Worm (Caenorhabditis elegans): ENCODE measurements around the gene W02D7.12.

Gene W02D7.12

ce11 chrV:8323545-8323944 is 12.2 kb downstream of the W02D7.12 start:
- no peak for TF ChIP-seq ztf-4 (tag; optimal IDR thresholded peaks at IDR 0.05)
- no peak for TF ChIP-seq ama-1 (optimal IDR thresholded peaks at IDR 0.05)
- TF ChIP-seq daf-12 (tag; optimal IDR thresholded peaks at IDR 0.05) = no peak
- no peak for TF ChIP-seq egl-27 (tag; optimal IDR thresholded peaks at IDR 0.05)

ce11 chrV:8325906-8326305 is 14.6 kb downstream of the W02D7.12 start:
- TF ChIP-seq fos-1 (tag; optimal IDR thresholded peaks at IDR 0.05) (no peak), eor-1 (tag; optimal IDR thresholded peaks at IDR 0.05) (no peak), sea-2 (GFP tag; optimal IDR thresholded peaks at IDR 0.05) (no peak), ceh-82 (tag; optimal IDR thresholded peaks at IDR 0.05) (no peak), ceh-28 (tag; optimal IDR thresholded peaks at IDR 0.05) (no peak), fkh-2 (tag; optimal IDR thresholded peaks at IDR 0.05) (no peak), mdl-1 (tag; optimal IDR thresholded peaks at IDR 0.05) (no peak), pha-4 (tag; optimal IDR thresholded peaks at IDR 0.05) (no peak), ceh-16 (tag; optimal IDR thresholded peaks at IDR 0.05) (no peak), egl-5 (tag; optimal IDR thresholded peaks at IDR 0.05) (no peak), ZK546.5 (tag; optimal IDR thresholded peaks at IDR 0.05) (no peak), zag-1 (tag; optimal IDR thresholded peaks at IDR 0.05) (no peak), nhr-237 (tag; optimal IDR thresholded peaks at IDR 0.05) (no peak), tbx-2 (tag; optimal IDR thresholded peaks at IDR 0.05) (no peak), nhr-67 (tag; optimal IDR thresholded peaks at IDR 0.05) (no peak), elt-2 (tag; optimal IDR thresholded peaks at IDR 0.05) (no peak), nhr-12 (tag; optimal IDR thresholded peaks at IDR 0.05) (no peak)

- TF ChIP-seq egl-5 (tag; optimal IDR thresholded peaks at IDR 0.05) (no peak), hmg-11 (tag; optimal IDR thresholded peaks at IDR 0.05) (no peak), elt-2 (tag; optimal IDR thresholded peaks at IDR 0.05) (no peak), mdl-1 (tag; optimal IDR thresholded peaks at IDR 0.05) (no peak), nfya-1 (tag; optimal IDR thresholded peaks at IDR 0.05; ENCODE audit: insufficient read depth) (no peak), nhr-67 (tag; optimal IDR thresholded peaks at IDR 0.05) (no peak), pqm-1 (tag; optimal IDR thresholded peaks at IDR 0.05) (no peak), unc-62 (GFP tag; optimal IDR thresholded peaks at IDR 0.05) (no peak), daf-12 (tag; optimal IDR thresholded peaks at IDR 0.05) (no peak), nhr-25 (tag; optimal IDR thresholded peaks at IDR 0.05) (no peak), unc-39 (tag; optimal IDR thresholded peaks at IDR 0.05) (no peak), elt-1 (tag; optimal IDR thresholded peaks at IDR 0.05) (no peak), nhr-23 (tag; optimal IDR thresholded peaks at IDR 0.05) (no peak), nhr-43 (tag; optimal IDR thresholded peaks at IDR 0.05; ENCODE audit: poor library complexity, severe bottlenecking) (no peak), nhr-12 (tag; optimal IDR thresholded peaks at IDR 0.05) (no peak), R02D3.7 (tag; optimal IDR thresholded peaks at IDR 0.05) (no peak)
Measured at ce11 chrV:8327080-8327479, 15.8 kb downstream of the W02D7.12 start.

- TF ChIP-seq unc-62 (GFP tag; optimal IDR thresholded peaks at IDR 0.05) = no peak
- no peak for TF ChIP-seq ztf-4 (tag; optimal IDR thresholded peaks at IDR 0.05)
- no peak for TF ChIP-seq ztf-11 (tag; optimal IDR thresholded peaks at IDR 0.05)
Measured at ce11 chrV:8334360-8334759, 23.1 kb downstream of the W02D7.12 start, which contains the start of gene tmd-2. TSS of gene tmd-2 (plus strand) at chrV:8334660.

ce11 chrV:8335620-8336019 is 24.3 kb downstream of the W02D7.12 start:
- no peak for TF ChIP-seq eor-1 (tag; optimal IDR thresholded peaks at IDR 0.05)
- no peak for TF ChIP-seq fos-1 (tag; optimal IDR thresholded peaks at IDR 0.05)
- no peak for TF ChIP-seq lsy-12 (tag; optimal IDR thresholded peaks at IDR 0.05)
- no peak for TF ChIP-seq nhr-25 (tag; optimal IDR thresholded peaks at IDR 0.05)
- TF ChIP-seq unc-39 (tag; optimal IDR thresholded peaks at IDR 0.05) = no peak
- TF ChIP-seq sea-2 (GFP tag; optimal IDR thresholded peaks at IDR 0.05) = no peak
- TF ChIP-seq pha-4 (tag; optimal IDR thresholded peaks at IDR 0.05) = no peak
- TF ChIP-seq nhr-77 (tag; optimal IDR thresholded peaks at IDR 0.05) = no peak
- no peak for TF ChIP-seq elt-1 (tag; optimal IDR thresholded peaks at IDR 0.05)
- no peak for TF ChIP-seq zag-1 (tag; optimal IDR thresholded peaks at IDR 0.05)
- no peak for TF ChIP-seq ceh-16 (tag; optimal IDR thresholded peaks at IDR 0.05)
- TF ChIP-seq ZK546.5 (tag; optimal IDR thresholded peaks at IDR 0.05) = no peak
- TF ChIP-seq nhr-76 (tag; optimal IDR thresholded peaks at IDR 0.05) = no peak
- no peak for TF ChIP-seq ztf-11 (tag; optimal IDR thresholded peaks at IDR 0.05)
- TF ChIP-seq ceh-28 (tag; optimal IDR thresholded peaks at IDR 0.05) = no peak
- TF ChIP-seq ama-1 (optimal IDR thresholded peaks at IDR 0.05) = no peak
- TF ChIP-seq fkh-10 (GFP tag; optimal IDR thresholded peaks at IDR 0.05) = no peak

Data from whole organism, L3 larva.